Worm (Caenorhabditis elegans) whole organism, mixed stage, embryonic: ENCODE data around the gene Y57G11C.36.

Experiments used
- M03D4.4 ChIP-seq: sonication (generic microtip); optimal IDR thresholded peaks from 2 replicates; lab custom pipeline; 2017; ENCODE audit warnings: mild to moderate bottlenecking, missing genetic modification characterization, missing compliant biosample characterization
- bed-3 ChIP-seq: fragments of 200-800 bp; sonication (Bioruptor generic); optimal IDR thresholded peaks from 3 replicates; lab custom pipeline; 2018; ENCODE audit warnings: mild to moderate bottlenecking, missing genetic modification characterization, moderate library complexity, missing compliant biosample characterization
- blmp-1 ChIP-seq: fragments of 150-350 bp; optimal IDR thresholded peaks from 2 replicates; lab custom pipeline; 2014; ENCODE audit warnings: missing biosample characterization, missing genetic modification characterization
- ceh-39 ChIP-seq: fragments of 150-350 bp; optimal IDR thresholded peaks from 2 replicates; lab custom pipeline; 2014; ENCODE audit warnings: missing biosample characterization, missing genetic modification characterization
- ceh-43 ChIP-seq: fragments of 200-800 bp; sonication (Bioruptor generic); optimal IDR thresholded peaks from 2 replicates; lab custom pipeline; 2018; ENCODE audit warnings: mild to moderate bottlenecking, missing genetic modification characterization, moderate library complexity, missing compliant biosample characterization
- ceh-83 ChIP-seq: fragments of 200-800 bp; sonication (Bioruptor generic); optimal IDR thresholded peaks from 2 replicates; lab custom pipeline; 2018; ENCODE audit warnings: mild to moderate bottlenecking, missing genetic modification characterization, missing compliant biosample characterization
- ces-1 ChIP-seq: fragments of 150-350 bp; optimal IDR thresholded peaks from 2 replicates; lab custom pipeline; 2014; ENCODE audit warnings: missing biosample characterization, missing genetic modification reagents, missing genetic modification characterization
- cnd-1 ChIP-seq: fragments of 200-800 bp; sonication (Bioruptor generic); optimal IDR thresholded peaks from 2 replicates; lab custom pipeline; 2018; ENCODE audit warnings: mild to moderate bottlenecking, missing genetic modification characterization, missing compliant biosample characterization
- drap-1 ChIP-seq: fragments of 200-800 bp; sonication (Bioruptor generic); optimal IDR thresholded peaks from 3 replicates; lab custom pipeline; 2018; ENCODE audit warnings: mild to moderate bottlenecking, missing genetic modification characterization, missing compliant biosample characterization
- elt-1 ChIP-seq: sonication (generic microtip); optimal IDR thresholded peaks from 2 replicates; lab custom pipeline; 2017; ENCODE audit warnings: missing genetic modification characterization, mild to moderate bottlenecking, missing compliant biosample characterization, antibody characterized with exemption, moderate library complexity, borderline replicate concordance; ENCODE audit not compliant: insufficient read depth
- elt-3 ChIP-seq: fragments of 150-350 bp; optimal IDR thresholded peaks from 2 replicates; lab custom pipeline; 2014; ENCODE audit warnings: missing biosample characterization, missing genetic modification characterization
- flh-1 ChIP-seq: fragments of 200-800 bp; sonication (Bioruptor generic); optimal IDR thresholded peaks from 2 replicates; lab custom pipeline; 2018; ENCODE audit warnings: mild to moderate bottlenecking, missing genetic modification characterization, moderate library complexity, missing compliant biosample characterization
- ham-2 ChIP-seq: fragments of 200-800 bp; sonication (Bioruptor generic); optimal IDR thresholded peaks from 2 replicates; lab custom pipeline; 2018; ENCODE audit warnings: mild to moderate bottlenecking, missing genetic modification characterization, missing compliant biosample characterization
- hlh-1 ChIP-seq: fragments of 150-350 bp; optimal IDR thresholded peaks from 2 replicates; lab custom pipeline; 2014; ENCODE audit warnings: missing biosample characterization, missing genetic modification reagents, missing genetic modification characterization
- lin-13 ChIP-seq: fragments of 150-350 bp; optimal IDR thresholded peaks from 2 replicates; lab custom pipeline; 2014; ENCODE audit warnings: missing biosample characterization, missing genetic modification characterization
- lin-32 ChIP-seq: fragments of 200-800 bp; sonication (Bioruptor generic); optimal IDR thresholded peaks from 2 replicates; lab custom pipeline; 2018; ENCODE audit warnings: mild to moderate bottlenecking, missing genetic modification characterization, missing compliant biosample characterization
- lsy-2 ChIP-seq: fragments of 150-350 bp; optimal IDR thresholded peaks from 2 replicates; lab custom pipeline; 2014; ENCODE audit warnings: missing biosample characterization, missing genetic modification characterization
- mab-5 ChIP-seq: fragments of 150-350 bp; optimal IDR thresholded peaks from 2 replicates; lab custom pipeline; 2014; ENCODE audit warnings: missing biosample characterization, missing genetic modification characterization
- mep-1 ChIP-seq: fragments of 150-350 bp; optimal IDR thresholded peaks from 2 replicates; lab custom pipeline; 2017; ENCODE audit warnings: missing biosample characterization, missing genetic modification reagents, missing genetic modification characterization, inconsistent platforms
- mls-2 ChIP-seq: sonication (generic microtip); optimal IDR thresholded peaks from 2 replicates; lab custom pipeline; 2016; ENCODE audit warnings: mild to moderate bottlenecking, missing genetic modification characterization, moderate library complexity, missing compliant biosample characterization
- nhr-12 ChIP-seq: fragments of 150-350 bp; optimal IDR thresholded peaks from 2 replicates; lab custom pipeline; 2014; ENCODE audit warnings: missing biosample characterization, missing genetic modification characterization
- nhr-2 ChIP-seq: fragments of 150-350 bp; optimal IDR thresholded peaks from 2 replicates; lab custom pipeline; 2014; ENCODE audit warnings: missing biosample characterization, missing genetic modification characterization
- nhr-237 ChIP-seq: fragments of 150-350 bp; optimal IDR thresholded peaks from 2 replicates; lab custom pipeline; 2014; ENCODE audit warnings: missing biosample characterization, missing genetic modification characterization
- nhr-28 ChIP-seq: fragments of 150-350 bp; optimal IDR thresholded peaks from 2 replicates; lab custom pipeline; 2014; ENCODE audit warnings: missing biosample characterization, missing genetic modification characterization
- nhr-76 ChIP-seq: sonication (generic microtip); optimal IDR thresholded peaks from 2 replicates; lab custom pipeline; 2017; ENCODE audit warnings: missing biosample characterization, missing genetic modification characterization
- pha-4 ChIP-seq: fragments of 150-350 bp; optimal IDR thresholded peaks from 2 replicates; lab custom pipeline; 2018; ENCODE audit warnings: missing biosample characterization, missing genetic modification reagents, missing genetic modification characterization
- sem-2 ChIP-seq: fragments of 200-800 bp; sonication (Bioruptor generic); optimal IDR thresholded peaks from 2 replicates; lab custom pipeline; 2018; ENCODE audit warnings: mild to moderate bottlenecking, missing genetic modification characterization, missing compliant biosample characterization
- snpc-4 ChIP-seq: fragments of 150-350 bp; optimal IDR thresholded peaks from 2 replicates; lab custom pipeline; 2014; ENCODE audit warnings: missing biosample characterization, missing genetic modification characterization
- sptf-1 ChIP-seq: sonication (generic microtip); optimal IDR thresholded peaks from 2 replicates; lab custom pipeline; 2017; ENCODE audit warnings: mild to moderate bottlenecking, missing genetic modification characterization, moderate library complexity, missing compliant biosample characterization
- tbx-8 ChIP-seq: fragments of 200-800 bp; sonication (Bioruptor generic); optimal IDR thresholded peaks from 2 replicates; lab custom pipeline; 2018; ENCODE audit warnings: mild to moderate bottlenecking, missing genetic modification characterization, moderate library complexity, missing compliant biosample characterization
- unc-120 ChIP-seq: sonication (generic microtip); optimal IDR thresholded peaks from 2 replicates; lab custom pipeline; 2017; ENCODE audit warnings: missing genetic modification characterization, missing compliant biosample characterization; ENCODE audit not compliant: poor library complexity, severe bottlenecking
- unc-39 ChIP-seq: fragments of 150-350 bp; optimal IDR thresholded peaks from 2 replicates; lab custom pipeline; 2014; ENCODE audit warnings: missing biosample characterization, missing genetic modification characterization
- unc-62 ChIP-seq: fragments of 150-350 bp; optimal IDR thresholded peaks from 2 replicates; lab custom pipeline; 2014; ENCODE audit warnings: missing biosample characterization, missing genetic modification reagents, missing genetic modification characterization
- zip-8 ChIP-seq: fragments of 150-350 bp; optimal IDR thresholded peaks from 2 replicates; lab custom pipeline; 2014; ENCODE audit warnings: missing biosample characterization, missing genetic modification characterization
- ztf-11 ChIP-seq: fragments of 150-350 bp; optimal IDR thresholded peaks from 2 replicates; lab custom pipeline; 2014; ENCODE audit warnings: missing biosample characterization, missing genetic modification characterization

Gene Y57G11C.36

ce11 chrIV:14767693-14768251 is 5.8 kb downstream of the Y57G11C.36 start, which contains the start of the genes mrps-7 and Y57G11C.3:
mrps-7 (minus strand) TSS chrIV:14767730.
Y57G11C.3 (plus strand) TSS chrIV:14768201.
- TF ChIP-seq lin-32 (GFP tag; lab: Kevin White, UChicago) = no peak
- TF ChIP-seq M03D4.4 (tag; lab: Kevin White, UChicago) = peak; percentile 9
- peak; percentile 4 for TF ChIP-seq nhr-2 (tag; lab: Kevin White, UChicago)
- no peak for TF ChIP-seq snpc-4 (tag; lab: Kevin White, UChicago)
- TF ChIP-seq nhr-76 (tag; lab: Kevin White, UChicago) = no peak
- TF ChIP-seq sem-2 = no peak
- TF ChIP-seq zip-8 (tag; lab: Kevin White, UChicago) = no peak
- TF ChIP-seq mep-1 (tag; lab: Kevin White, UChicago) = peak; percentile 95
- no peak for TF ChIP-seq elt-1
- TF ChIP-seq lsy-2 (tag; lab: Kevin White, UChicago) = peak; percentile 81
- TF ChIP-seq mls-2 (tag; lab: Kevin White, UChicago) = no peak
- no peak for TF ChIP-seq unc-120 (tag; lab: Kevin White, UChicago)
- TF ChIP-seq hlh-1 (tag; lab: Kevin White, UChicago) = peak; percentile 41
- TF ChIP-seq drap-1 (GFP tag; lab: Kevin White, UChicago) = peak; percentile 23
- TF ChIP-seq unc-62 = peak; percentile 44
- TF ChIP-seq tbx-8 (GFP tag; lab: Kevin White, UChicago) = no peak
- peak; percentile 6 for TF ChIP-seq sptf-1 (tag; lab: Kevin White, UChicago)
- peak; percentile 75 for TF ChIP-seq ces-1
- TF ChIP-seq bed-3 = no peak
- no peak for TF ChIP-seq nhr-28 (tag; lab: Kevin White, UChicago)
- TF ChIP-seq cnd-1 = peak; percentile 48
- no peak for TF ChIP-seq elt-3 (tag; lab: Kevin White, UChicago)
- TF ChIP-seq ceh-83 (GFP tag; lab: Kevin White, UChicago) = no peak
- TF ChIP-seq ham-2 (GFP tag; lab: Kevin White, UChicago) = no peak
- no peak for TF ChIP-seq ceh-43 (GFP tag; lab: Kevin White, UChicago)
- TF ChIP-seq blmp-1 = no peak
- TF ChIP-seq lin-13 (tag; lab: Kevin White, UChicago) = peak; percentile 92
- peak; percentile 92 for TF ChIP-seq nhr-237 (tag; lab: Kevin White, UChicago)
- TF ChIP-seq nhr-12 (tag; lab: Kevin White, UChicago) = no peak
- TF ChIP-seq flh-1 (GFP tag; lab: Kevin White, UChicago) = no peak
- no peak for TF ChIP-seq unc-39 (tag; lab: Kevin White, UChicago)
- peak; percentile 94 for TF ChIP-seq pha-4
- TF ChIP-seq ztf-11 (tag; lab: Kevin White, UChicago) = no peak
- TF ChIP-seq ceh-39 (tag; lab: Kevin White, UChicago) = peak; percentile 86
- peak; percentile 4 for TF ChIP-seq mab-5

- TF ChIP-seq M03D4.4 (tag; lab: Kevin White, UChicago) (no peak), zip-8 (tag; lab: Kevin White, UChicago) (no peak), ham-2 (GFP tag; lab: Kevin White, UChicago) (no peak), unc-120 (tag; lab: Kevin White, UChicago) (no peak), unc-39 (tag; lab: Kevin White, UChicago) (no peak), nhr-237 (tag; lab: Kevin White, UChicago) (no peak), bed-3 (no peak), blmp-1 (no peak), nhr-76 (tag; lab: Kevin White, UChicago) (no peak), ceh-43 (GFP tag; lab: Kevin White, UChicago) (no peak)
These were observed 7.2 kb downstream of the Y57G11C.36 start, which contains the start of gene vti-1 for ce11 chrIV:14766382-14766781. vti-1 (minus strand) TSS chrIV:14766665.

- TF ChIP-seq lin-13 (tag; lab: Kevin White, UChicago) (no peak), elt-1 (no peak), hlh-1 (tag; lab: Kevin White, UChicago) (no peak)
These were observed 8.2 kb downstream of the Y57G11C.36 start, which contains the start of gene Y57G11C.5 for ce11 chrIV:14765336-14765735. Y57G11C.5 (minus strand) TSS chrIV:14765436.
